Worm (Caenorhabditis elegans): ENCODE data around the gene ife-1.

ce11 chrIII:13341275-13341626 lies 2.0 kb upstream of the ife-1 start, which contains the start of gene nud-1:
- TF ChIP-seq elt-3 (tag; optimal IDR thresholded peaks at IDR 0.05) (no peak), lin-13 (tag; optimal IDR thresholded peaks at IDR 0.05) (no peak), lsy-2 (tag; optimal IDR thresholded peaks at IDR 0.05) (no peak), unc-120 (tag; optimal IDR thresholded peaks at IDR 0.05; ENCODE audit: poor library complexity, severe bottlenecking) (no peak), unc-62 (GFP tag; optimal IDR thresholded peaks at IDR 0.05) (no peak), blmp-1 (tag; optimal IDR thresholded peaks at IDR 0.05) (no peak), nhr-28 (tag; optimal IDR thresholded peaks at IDR 0.05) (no peak), sptf-1 (tag; optimal IDR thresholded peaks at IDR 0.05) (no peak), mep-1 (tag; optimal IDR thresholded peaks at IDR 0.05) (no peak), mab-5 (tag; optimal IDR thresholded peaks at IDR 0.05) (no peak), nhr-12 (tag; optimal IDR thresholded peaks at IDR 0.05) (no peak)
